Worm (Caenorhabditis elegans) whole organism, mixed stage, embryonic: Measurements from ENCODE around the gene K04C2.2.

Source experiments
- M03D4.4 ChIP-seq: sonication (generic microtip); optimal IDR thresholded peaks from 2 replicates; lab custom pipeline; 2017; ENCODE audit warnings: mild to moderate bottlenecking, missing genetic modification characterization, missing compliant biosample characterization
- bed-3 ChIP-seq: fragments of 200-800 bp; sonication (Bioruptor generic); optimal IDR thresholded peaks from 3 replicates; lab custom pipeline; 2018; ENCODE audit warnings: mild to moderate bottlenecking, missing genetic modification characterization, moderate library complexity, missing compliant biosample characterization
- ceh-39 ChIP-seq: fragments of 150-350 bp; optimal IDR thresholded peaks from 2 replicates; lab custom pipeline; 2014; ENCODE audit warnings: missing biosample characterization, missing genetic modification characterization
- ceh-43 ChIP-seq: fragments of 200-800 bp; sonication (Bioruptor generic); optimal IDR thresholded peaks from 2 replicates; lab custom pipeline; 2018; ENCODE audit warnings: mild to moderate bottlenecking, missing genetic modification characterization, moderate library complexity, missing compliant biosample characterization
- ces-1 ChIP-seq: fragments of 150-350 bp; optimal IDR thresholded peaks from 2 replicates; lab custom pipeline; 2014; ENCODE audit warnings: missing biosample characterization, missing genetic modification reagents, missing genetic modification characterization
- cnd-1 ChIP-seq: fragments of 200-800 bp; sonication (Bioruptor generic); optimal IDR thresholded peaks from 2 replicates; lab custom pipeline; 2018; ENCODE audit warnings: mild to moderate bottlenecking, missing genetic modification characterization, missing compliant biosample characterization
- drap-1 ChIP-seq: fragments of 200-800 bp; sonication (Bioruptor generic); optimal IDR thresholded peaks from 3 replicates; lab custom pipeline; 2018; ENCODE audit warnings: mild to moderate bottlenecking, missing genetic modification characterization, missing compliant biosample characterization
- elt-1 ChIP-seq: sonication (generic microtip); optimal IDR thresholded peaks from 2 replicates; lab custom pipeline; 2017; ENCODE audit warnings: missing genetic modification characterization, mild to moderate bottlenecking, missing compliant biosample characterization, antibody characterized with exemption, moderate library complexity, borderline replicate concordance; ENCODE audit not compliant: insufficient read depth
- flh-1 ChIP-seq: fragments of 200-800 bp; sonication (Bioruptor generic); optimal IDR thresholded peaks from 2 replicates; lab custom pipeline; 2018; ENCODE audit warnings: mild to moderate bottlenecking, missing genetic modification characterization, moderate library complexity, missing compliant biosample characterization
- ham-2 ChIP-seq: fragments of 200-800 bp; sonication (Bioruptor generic); optimal IDR thresholded peaks from 2 replicates; lab custom pipeline; 2018; ENCODE audit warnings: mild to moderate bottlenecking, missing genetic modification characterization, missing compliant biosample characterization
- hlh-1 ChIP-seq: fragments of 150-350 bp; optimal IDR thresholded peaks from 2 replicates; lab custom pipeline; 2014; ENCODE audit warnings: missing biosample characterization, missing genetic modification reagents, missing genetic modification characterization
- lin-13 ChIP-seq: fragments of 150-350 bp; optimal IDR thresholded peaks from 2 replicates; lab custom pipeline; 2014; ENCODE audit warnings: missing biosample characterization, missing genetic modification characterization
- lin-32 ChIP-seq: fragments of 200-800 bp; sonication (Bioruptor generic); optimal IDR thresholded peaks from 2 replicates; lab custom pipeline; 2018; ENCODE audit warnings: mild to moderate bottlenecking, missing genetic modification characterization, missing compliant biosample characterization
- lsy-2 ChIP-seq: fragments of 150-350 bp; optimal IDR thresholded peaks from 2 replicates; lab custom pipeline; 2014; ENCODE audit warnings: missing biosample characterization, missing genetic modification characterization
- mab-5 ChIP-seq: fragments of 150-350 bp; optimal IDR thresholded peaks from 2 replicates; lab custom pipeline; 2014; ENCODE audit warnings: missing biosample characterization, missing genetic modification characterization
- mep-1 ChIP-seq: fragments of 150-350 bp; optimal IDR thresholded peaks from 2 replicates; lab custom pipeline; 2017; ENCODE audit warnings: missing biosample characterization, missing genetic modification reagents, missing genetic modification characterization, inconsistent platforms
- mls-2 ChIP-seq: sonication (generic microtip); optimal IDR thresholded peaks from 2 replicates; lab custom pipeline; 2016; ENCODE audit warnings: mild to moderate bottlenecking, missing genetic modification characterization, moderate library complexity, missing compliant biosample characterization
- nhr-12 ChIP-seq: fragments of 150-350 bp; optimal IDR thresholded peaks from 2 replicates; lab custom pipeline; 2014; ENCODE audit warnings: missing biosample characterization, missing genetic modification characterization
- nhr-2 ChIP-seq: fragments of 150-350 bp; optimal IDR thresholded peaks from 2 replicates; lab custom pipeline; 2014; ENCODE audit warnings: missing biosample characterization, missing genetic modification characterization
- nhr-237 ChIP-seq: fragments of 150-350 bp; optimal IDR thresholded peaks from 2 replicates; lab custom pipeline; 2014; ENCODE audit warnings: missing biosample characterization, missing genetic modification characterization
- nhr-28 ChIP-seq: fragments of 150-350 bp; optimal IDR thresholded peaks from 2 replicates; lab custom pipeline; 2014; ENCODE audit warnings: missing biosample characterization, missing genetic modification characterization
- nhr-76 ChIP-seq: sonication (generic microtip); optimal IDR thresholded peaks from 2 replicates; lab custom pipeline; 2017; ENCODE audit warnings: missing biosample characterization, missing genetic modification characterization
- pha-4 ChIP-seq: fragments of 150-350 bp; optimal IDR thresholded peaks from 2 replicates; lab custom pipeline; 2018; ENCODE audit warnings: missing biosample characterization, missing genetic modification reagents, missing genetic modification characterization
- sem-2 ChIP-seq: fragments of 200-800 bp; sonication (Bioruptor generic); optimal IDR thresholded peaks from 2 replicates; lab custom pipeline; 2018; ENCODE audit warnings: mild to moderate bottlenecking, missing genetic modification characterization, missing compliant biosample characterization
- snpc-4 ChIP-seq: fragments of 150-350 bp; optimal IDR thresholded peaks from 2 replicates; lab custom pipeline; 2014; ENCODE audit warnings: missing biosample characterization, missing genetic modification characterization
- sptf-1 ChIP-seq: sonication (generic microtip); optimal IDR thresholded peaks from 2 replicates; lab custom pipeline; 2017; ENCODE audit warnings: mild to moderate bottlenecking, missing genetic modification characterization, moderate library complexity, missing compliant biosample characterization
- unc-120 ChIP-seq: sonication (generic microtip); optimal IDR thresholded peaks from 2 replicates; lab custom pipeline; 2017; ENCODE audit warnings: missing genetic modification characterization, missing compliant biosample characterization; ENCODE audit not compliant: poor library complexity, severe bottlenecking
- unc-39 ChIP-seq: fragments of 150-350 bp; optimal IDR thresholded peaks from 2 replicates; lab custom pipeline; 2014; ENCODE audit warnings: missing biosample characterization, missing genetic modification characterization
- zip-8 ChIP-seq: fragments of 150-350 bp; optimal IDR thresholded peaks from 2 replicates; lab custom pipeline; 2014; ENCODE audit warnings: missing biosample characterization, missing genetic modification characterization
- ztf-11 ChIP-seq: fragments of 150-350 bp; optimal IDR thresholded peaks from 2 replicates; lab custom pipeline; 2014; ENCODE audit warnings: missing biosample characterization, missing genetic modification characterization

K04C2.2 gene

DNA sequence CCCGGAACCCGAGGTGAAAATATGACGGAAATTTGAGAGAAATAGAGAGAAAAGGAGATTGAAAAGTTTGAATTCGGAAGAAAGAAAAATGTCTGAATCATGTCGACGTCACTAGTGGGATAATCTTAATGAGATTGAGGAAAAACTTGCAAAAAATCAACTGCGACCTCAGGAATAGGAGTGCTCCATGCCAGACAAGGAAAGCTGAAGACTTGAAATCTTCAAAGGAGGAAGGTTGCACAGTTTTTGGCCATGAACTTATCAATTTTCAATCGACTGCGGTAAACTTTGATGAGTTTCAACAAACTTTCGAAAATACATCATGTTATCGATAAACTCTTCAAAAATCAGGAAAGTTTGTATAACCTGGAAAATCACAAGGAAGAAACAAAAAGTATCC, 22.8 kb downstream of the K04C2.2 start, which contains the start of gene pdf-1:
pdf-1 (minus strand) TSS at position 101 of the 400 bp plus-strand sequence.
- TF ChIP-seq hlh-1 (tag; lab: Kevin White, UChicago) (no peak), unc-120 (tag; lab: Kevin White, UChicago) (no peak), bed-3 (GFP tag; lab: Kevin White, UChicago) (no peak), unc-39 (tag; lab: Kevin White, UChicago) (no peak), mep-1 (tag; lab: Kevin White, UChicago) (no peak), lin-13 (tag; lab: Kevin White, UChicago) (no peak), mls-2 (no peak), ceh-39 (tag; lab: Kevin White, UChicago) (no peak), cnd-1 (tag; lab: Kevin White, UChicago) (no peak), ham-2 (no peak)

DNA sequence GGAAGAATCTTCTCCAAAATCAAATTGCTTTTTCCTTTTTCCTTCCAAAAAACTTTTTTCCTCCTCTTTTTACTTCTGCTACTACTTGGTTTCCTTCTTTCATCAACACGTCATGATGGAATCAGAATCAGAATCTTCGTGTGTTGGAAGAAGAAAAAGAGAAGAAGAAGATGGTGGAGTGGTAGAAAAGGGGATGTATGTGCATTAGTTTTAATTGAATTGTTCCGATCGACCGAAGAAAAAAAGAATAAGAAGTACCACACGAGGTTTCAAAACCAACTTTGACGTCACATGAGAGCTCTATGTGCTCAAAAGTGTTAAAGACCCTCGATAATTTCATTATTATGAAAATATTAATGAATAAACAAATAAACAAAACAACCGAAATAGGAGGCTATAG, 25.3 kb downstream of the K04C2.2 start:
- TF ChIP-seq nhr-28 (tag; lab: Kevin White, UChicago) (no peak), ces-1 (GFP tag; lab: Kevin White, UChicago) (peak; percentile 43), lsy-2 (tag; lab: Kevin White, UChicago) (no peak)
- TF ChIP-seq, all 35 proteins: peak for 1

- TF ChIP-seq nhr-237 (tag; lab: Kevin White, UChicago) (no peak), hlh-1 (tag; lab: Kevin White, UChicago) (peak; percentile 38), pha-4 (tag; lab: Kevin White, UChicago) (peak; percentile 41), cnd-1 (tag; lab: Kevin White, UChicago) (no peak)
These were observed 39.2 kb downstream of the K04C2.2 start, which contains the start of gene flap-1 for ce11 chrIII:6928725-6929124. Gene flap-1, minus strand, starts transcription at chrIII:6928825.

- no peak for TF ChIP-seq snpc-4 (tag; lab: Kevin White, UChicago)
- TF ChIP-seq nhr-237 (tag; lab: Kevin White, UChicago), result peak; percentile 28
- peak; percentile 52 for TF ChIP-seq lsy-2 (tag; lab: Kevin White, UChicago)
- TF ChIP-seq mls-2, result no peak
These were observed 40.1 kb downstream of the K04C2.2 start, which contains the start of gene inf-1 for ce11 chrIII:6929558-6930167. Gene inf-1, plus strand, starts transcription at chrIII:6930134.

DNA sequence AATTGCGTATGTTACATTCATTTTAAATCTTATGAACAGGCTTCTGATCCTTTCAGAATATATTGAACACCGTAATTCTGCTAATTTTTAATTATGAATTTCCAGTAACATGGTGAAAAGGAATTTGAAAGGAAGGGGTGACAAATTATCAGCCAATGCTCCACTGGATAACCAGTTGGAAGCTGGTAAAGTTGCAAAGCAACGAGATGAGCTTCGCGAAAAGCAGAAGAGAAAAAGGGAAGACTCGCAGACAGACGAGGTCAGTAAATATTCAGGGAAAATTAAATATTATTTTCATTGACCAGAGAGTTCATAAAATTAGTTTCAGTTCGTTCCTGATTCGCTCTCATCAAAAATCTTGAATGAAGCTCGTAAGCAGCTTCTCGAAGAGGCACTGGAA, 42.3 kb downstream of the K04C2.2 start, which contains the start of gene byn-1:
byn-1 (plus strand) TSS at position 106 of the 400 bp plus-strand sequence.
- TF ChIP-seq ztf-11 (tag; lab: Kevin White, UChicago), result no peak
- TF ChIP-seq lin-32, result no peak
- TF ChIP-seq ceh-39 (tag; lab: Kevin White, UChicago), result no peak
- no peak for TF ChIP-seq mls-2
- TF ChIP-seq sem-2 (GFP tag; lab: Kevin White, UChicago), result no peak
- no peak for TF ChIP-seq nhr-76 (tag; lab: Kevin White, UChicago)
- TF ChIP-seq elt-1 (tag; lab: Kevin White, UChicago), result no peak
- TF ChIP-seq mep-1 (tag; lab: Kevin White, UChicago), result no peak
- TF ChIP-seq flh-1 (GFP tag; lab: Kevin White, UChicago), result no peak
- no peak for TF ChIP-seq ceh-43
- no peak for TF ChIP-seq mab-5

ce11 chrIII:6935269-6936017, 45.9 kb downstream of the K04C2.2 start, which contains the start of the genes F57B9.8 and coq-2:
Gene F57B9.8, minus strand, starts transcription at chrIII:6935319.
Gene coq-2, plus strand, starts transcription at chrIII:6935967.
- TF ChIP-seq bed-3 (GFP tag; lab: Kevin White, UChicago) (no peak), ztf-11 (tag; lab: Kevin White, UChicago) (no peak), sem-2 (GFP tag; lab: Kevin White, UChicago) (no peak), lsy-2 (tag; lab: Kevin White, UChicago) (no peak), ceh-43 (no peak), drap-1 (GFP tag; lab: Kevin White, UChicago) (no peak), nhr-28 (tag; lab: Kevin White, UChicago) (no peak), cnd-1 (tag; lab: Kevin White, UChicago) (no peak), zip-8 (tag; lab: Kevin White, UChicago) (no peak), hlh-1 (tag; lab: Kevin White, UChicago) (no peak), flh-1 (GFP tag; lab: Kevin White, UChicago) (no peak), nhr-12 (tag; lab: Kevin White, UChicago) (no peak), unc-120 (tag; lab: Kevin White, UChicago) (no peak), lin-13 (tag; lab: Kevin White, UChicago) (no peak), M03D4.4 (tag; lab: Kevin White, UChicago) (no peak), sptf-1 (tag; lab: Kevin White, UChicago) (no peak), nhr-2 (tag; lab: Kevin White, UChicago) (no peak)
